Worm (Caenorhabditis elegans): ENCODE results near the gene dylt-3.
A peak's percentile ranks its signal among the peaks of the same experiment; 100 is the strongest.

Gene dylt-3

ce11 chrII:8185016-8185493 is 3.5 kb downstream of the dylt-3 start, which contains the start of the genes mig-5 and cct-1:
TSS of gene mig-5 (minus strand) at chrII:8185023.
TSS of gene cct-1 (plus strand) at chrII:8185443.
- no peak for TF ChIP-seq aly-2 (tag; optimal IDR thresholded peaks at IDR 0.05)
- peak; percentile 94 for TF ChIP-seq zag-1 (tag; optimal IDR thresholded peaks at IDR 0.05)
- TF ChIP-seq nhr-11 (tag; optimal IDR thresholded peaks at IDR 0.05) = peak; percentile 48
- peak; percentile 71 for TF ChIP-seq Y55F3AM.14 (GFP tag; optimal IDR thresholded peaks at IDR 0.05)
- TF ChIP-seq nhr-25 (tag; optimal IDR thresholded peaks at IDR 0.05) = peak; percentile 99
- TF ChIP-seq ztf-1 (GFP tag; conservative IDR thresholded peaks at IDR 0.05) = no peak
- TF ChIP-seq R02D3.7 (tag; optimal IDR thresholded peaks at IDR 0.05) = peak; percentile 83
- peak; percentile 99 for TF ChIP-seq C34F6.9 (tag; optimal IDR thresholded peaks at IDR 0.05)
- TF ChIP-seq alr-1 (tag; optimal IDR thresholded peaks at IDR 0.05) = peak; percentile 9
- peak; percentile 97 for TF ChIP-seq lin-13 (GFP tag; optimal IDR thresholded peaks at IDR 0.05)
- peak; percentile 16 for TF ChIP-seq elt-1 (tag; optimal IDR thresholded peaks at IDR 0.05)
- peak; percentile 41 for TF ChIP-seq ama-1 (optimal IDR thresholded peaks at IDR 0.05)
- peak; percentile 97 for TF ChIP-seq nhr-21 (tag; optimal IDR thresholded peaks at IDR 0.05)
- TF ChIP-seq snpc-4 (tag; optimal IDR thresholded peaks at IDR 0.05) = peak; percentile 90
- TF ChIP-seq gmeb-1 (tag; optimal IDR thresholded peaks at IDR 0.05) = peak; percentile 98
- peak; percentile 90 for TF ChIP-seq fos-1 (tag; optimal IDR thresholded peaks at IDR 0.05)
- peak; percentile 50 for TF ChIP-seq mbf-1 (tag; optimal IDR thresholded peaks at IDR 0.05)
- peak; percentile 41 for TF ChIP-seq dmd-4 (tag; optimal IDR thresholded peaks at IDR 0.05)
- TF ChIP-seq ZK546.5 (tag; optimal IDR thresholded peaks at IDR 0.05) = peak; percentile 90
- peak; percentile 98 for TF ChIP-seq sma-3 (GFP tag; optimal IDR thresholded peaks at IDR 0.05)
- peak; percentile 51 for TF ChIP-seq ztf-11 (tag; optimal IDR thresholded peaks at IDR 0.05)
- peak; percentile 85 for TF ChIP-seq nhr-10 (tag; optimal IDR thresholded peaks at IDR 0.05)
- TF ChIP-seq ztf-4 (tag; optimal IDR thresholded peaks at IDR 0.05) = peak; percentile 98
- peak; percentile 75 for TF ChIP-seq blmp-1 (tag; optimal IDR thresholded peaks at IDR 0.05; ENCODE audit: insufficient read depth)
- TF ChIP-seq egl-27 (tag; optimal IDR thresholded peaks at IDR 0.05) = peak; percentile 91
- peak; percentile 63 for TF ChIP-seq skn-1 (tag; optimal IDR thresholded peaks at IDR 0.05)
- no peak for TF ChIP-seq elt-3 (tag; optimal IDR thresholded peaks at IDR 0.05)
- TF ChIP-seq crh-2 (tag; optimal IDR thresholded peaks at IDR 0.05) = peak; percentile 99
- peak; percentile 99 to 100 for TF ChIP-seq lsy-2 (tag; optimal IDR thresholded peaks at IDR 0.05)
- TF ChIP-seq peb-1 (tag; optimal IDR thresholded peaks at IDR 0.05) = no peak
- TF ChIP-seq mdl-1 (tag; optimal IDR thresholded peaks at IDR 0.05) = peak in 1 of 2 experiments; percentile 78
- peak; percentile 42 for TF ChIP-seq nhr-12 (tag; optimal IDR thresholded peaks at IDR 0.05)
- peak; percentile 100 for TF ChIP-seq unc-55 (GFP tag; optimal IDR thresholded peaks at IDR 0.05)
- TF ChIP-seq nhr-23 (tag; optimal IDR thresholded peaks at IDR 0.05) = no peak
- TF ChIP-seq unc-62 (GFP tag; optimal IDR thresholded peaks at IDR 0.05) = peak; percentile 89
- TF ChIP-seq nhr-237 (tag; optimal IDR thresholded peaks at IDR 0.05) = peak; percentile 84
- TF ChIP-seq lin-39 (tag; optimal IDR thresholded peaks at IDR 0.05) = no peak
- TF ChIP-seq sma-9 (GFP tag; optimal IDR thresholded peaks at IDR 0.05) = peak; percentile 98
- no peak for TF ChIP-seq sma-9 (tag; optimal IDR thresholded peaks at IDR 0.05)
- TF ChIP-seq unc-39 (tag; optimal IDR thresholded peaks at IDR 0.05) = no peak
- peak; percentile 94 for TF ChIP-seq nhr-129 (tag; optimal IDR thresholded peaks at IDR 0.05)
- TF ChIP-seq sem-4 (tag; optimal IDR thresholded peaks at IDR 0.05) = peak; percentile 99
- TF ChIP-seq F13H6.1 (tag; optimal IDR thresholded peaks at IDR 0.05) = peak; percentile 96
- TF ChIP-seq mab-5 (tag; optimal IDR thresholded peaks at IDR 0.05) = peak; percentile 97
- peak; percentile 86 for TF ChIP-seq nhr-77 (tag; optimal IDR thresholded peaks at IDR 0.05)
- peak; percentile 91 for TF ChIP-seq ceh-82 (tag; optimal IDR thresholded peaks at IDR 0.05)
- TF ChIP-seq ceh-16 (tag; optimal IDR thresholded peaks at IDR 0.05) = peak; percentile 92
- peak; percentile 98 for TF ChIP-seq lin-11 (tag; optimal IDR thresholded peaks at IDR 0.05)
- TF ChIP-seq nhr-6 (tag; optimal IDR thresholded peaks at IDR 0.05) = peak; percentile 97
